Fruit fly (Drosophila melanogaster) whole organism, embryonic: ENCODE measurements around the gene Pex11c.

Experiments used
- C15 ChIP-seq: fragments of 200-800 bp; sonication (Bioruptor generic); IDR thresholded peaks from 3 replicates; pipeline ENCODE4 v1.3.6; 2022; ENCODE audit warnings: missing biosample characterization, missing genetic modification characterization
- CG10209 ChIP-seq: fragments of 200-800 bp; sonication (Bioruptor generic); optimal IDR thresholded peaks from 3 replicates; lab custom pipeline; 2017; ENCODE audit warnings: missing biosample characterization, mild to moderate bottlenecking, missing genetic modification characterization, missing genetic modification reagents
- CG10321 ChIP-seq: fragments of 200-800 bp; sonication (Bioruptor generic); IDR thresholded peaks from 2 replicates; pipeline ENCODE4 v1.3.6; 2022; ENCODE audit warnings: missing biosample characterization, missing genetic modification characterization
- CG11456 ChIP-seq: fragments of 200-800 bp; sonication (Bioruptor generic); IDR thresholded peaks from 3 replicates; pipeline ENCODE4 v1.3.6; 2022; ENCODE audit warnings: missing biosample characterization, missing genetic modification characterization
- CG12299 ChIP-seq: fragments of 200-800 bp; sonication (Bioruptor generic); optimal IDR thresholded peaks from 2 replicates; lab custom pipeline; 2018; ENCODE audit warnings: missing biosample characterization, mild to moderate bottlenecking, missing genetic modification characterization
- CG12769 ChIP-seq: fragments of 200-800 bp; sonication (Bioruptor generic); optimal IDR thresholded peaks from 2 replicates; lab custom pipeline; 2019; ENCODE audit warnings: missing biosample characterization, mild to moderate bottlenecking, missing genetic modification characterization, moderate library complexity
- CG13894 ChIP-seq: fragments of 200-800 bp; sonication (Bioruptor generic); optimal IDR thresholded peaks from 3 replicates; lab custom pipeline; 2018; ENCODE audit warnings: missing biosample characterization, mild to moderate bottlenecking, missing genetic modification characterization, moderate library complexity
- CG14965 ChIP-seq: fragments of 200-800 bp; sonication (Bioruptor generic); optimal IDR thresholded peaks from 2 replicates; lab custom pipeline; 2016; ENCODE audit warnings: missing biosample characterization, missing genetic modification characterization, borderline replicate concordance
- CG15073 ChIP-seq: fragments of 200-800 bp; sonication (Bioruptor generic); optimal IDR thresholded peaks from 2 replicates; lab custom pipeline; 2016; ENCODE audit warnings: missing biosample characterization, missing genetic modification characterization
- CG17186 ChIP-seq: fragments of 200-800 bp; sonication (Bioruptor generic); optimal IDR thresholded peaks from 3 replicates; lab custom pipeline; 2017; ENCODE audit warnings: missing biosample characterization, missing genetic modification reagents, missing genetic modification characterization
- CG17359 ChIP-seq: fragments of 200-800 bp; sonication (Bioruptor generic); optimal IDR thresholded peaks from 3 replicates; lab custom pipeline; 2018; ENCODE audit warnings: missing biosample characterization, mild to moderate bottlenecking, missing genetic modification characterization, moderate library complexity
- CG2129 ChIP-seq: fragments of 200-800 bp; sonication (Bioruptor generic); IDR thresholded peaks from 2 replicates; pipeline ENCODE4 v1.3.6; 2022; ENCODE audit warnings: missing biosample characterization, missing genetic modification characterization; ENCODE audit not compliant: partially characterized antibody
- CG30020 ChIP-seq: fragments of 200-800 bp; optimal IDR thresholded peaks from 2 replicates; lab custom pipeline; 2019; ENCODE audit warnings: missing biosample characterization, mild to moderate bottlenecking, missing genetic modification characterization, moderate library complexity
- CG30431 ChIP-seq: fragments of 200-800 bp; sonication (Bioruptor generic); optimal IDR thresholded peaks from 2 replicates; lab custom pipeline; 2017; ENCODE audit warnings: missing biosample characterization, missing genetic modification characterization
- CG31365 ChIP-seq: fragments of 200-800 bp; sonication (Bioruptor generic); optimal IDR thresholded peaks from 2 replicates; lab custom pipeline; 2018; ENCODE audit warnings: missing biosample characterization, mild to moderate bottlenecking, missing genetic modification characterization
- CG3995 ChIP-seq: fragments of 200-800 bp; sonication (Bioruptor generic); optimal IDR thresholded peaks from 3 replicates; lab custom pipeline; 2016; ENCODE audit warnings: missing biosample characterization, missing genetic modification characterization
- CG43689 ChIP-seq: fragments of 200-800 bp; sonication (Bioruptor generic); IDR thresholded peaks from 2 replicates; pipeline ENCODE4 v1.3.6; 2022; ENCODE audit warnings: missing biosample characterization, missing genetic modification characterization
- CG4617 ChIP-seq: fragments of 200-800 bp; sonication (Bioruptor generic); optimal IDR thresholded peaks from 3 replicates; lab custom pipeline; 2016; ENCODE audit warnings: missing biosample characterization, missing genetic modification characterization, borderline replicate concordance
- CG4854 ChIP-seq: fragments of 200-800 bp; sonication (Bioruptor generic); optimal IDR thresholded peaks from 2 replicates; lab custom pipeline; 2016; ENCODE audit warnings: missing biosample characterization, missing genetic modification characterization, inconsistent platforms
- CG5180 ChIP-seq: fragments of 200-800 bp; sonication (Bioruptor generic); optimal IDR thresholded peaks from 3 replicates; lab custom pipeline; 2017; ENCODE audit warnings: missing biosample characterization, missing genetic modification characterization, mild to moderate bottlenecking, moderate library complexity, missing genetic modification reagents
- CG5245 ChIP-seq: fragments of 200-800 bp; sonication (Bioruptor generic); optimal IDR thresholded peaks from 3 replicates; lab custom pipeline; 2016; ENCODE audit warnings: missing biosample characterization, missing genetic modification characterization
- CG5953 ChIP-seq: fragments of 200-800 bp; sonication (Bioruptor generic); IDR thresholded peaks from 2 replicates; pipeline ENCODE4 v1.3.6; 2022; ENCODE audit warnings: missing biosample characterization, missing genetic modification characterization
- CG6272 ChIP-seq: fragments of 200-800 bp; sonication (Bioruptor generic); IDR thresholded peaks from 2 replicates; pipeline ENCODE4 v1.3.6; 2022; ENCODE audit warnings: missing biosample characterization, missing genetic modification characterization
- CG6654 ChIP-seq: fragments of 200-800 bp; sonication (Bioruptor generic); optimal IDR thresholded peaks from 2 replicates; lab custom pipeline; 2017; ENCODE audit warnings: missing biosample characterization, mild to moderate bottlenecking, missing genetic modification characterization
- CG7372 ChIP-seq: fragments of 200-800 bp; sonication (Bioruptor generic); IDR thresholded peaks from 2 replicates; pipeline ENCODE4 v1.3.6; 2022; ENCODE audit warnings: missing biosample characterization, missing genetic modification characterization
- CG7556 ChIP-seq: fragments of 200-800 bp; sonication (Bioruptor generic); optimal IDR thresholded peaks from 2 replicates; lab custom pipeline; 2017; ENCODE audit warnings: missing biosample characterization, mild to moderate bottlenecking, missing genetic modification characterization
- CG8388 ChIP-seq: fragments of 200-800 bp; sonication (Bioruptor generic); optimal IDR thresholded peaks from 2 replicates; lab custom pipeline; 2019; ENCODE audit warnings: missing biosample characterization, mild to moderate bottlenecking, missing genetic modification characterization, moderate library complexity
- Gsc ChIP-seq: fragments of 200-800 bp; sonication (Bioruptor generic); IDR thresholded peaks from 2 replicates; pipeline ENCODE4 v1.3.6; 2022; ENCODE audit warnings: missing biosample characterization, missing genetic modification characterization
- HmgZ ChIP-seq: fragments of 200-800 bp; sonication (Bioruptor generic); optimal IDR thresholded peaks from 2 replicates; lab custom pipeline; 2018; ENCODE audit warnings: missing biosample characterization, mild to moderate bottlenecking, missing genetic modification characterization
- Jarid2 ChIP-seq: fragments of 200-800 bp; sonication (Bioruptor generic); optimal IDR thresholded peaks from 3 replicates; lab custom pipeline; 2017; ENCODE audit warnings: mild to moderate bottlenecking, missing biosample characterization, missing genetic modification reagents, missing genetic modification characterization
- Lhr ChIP-seq: fragments of 200-800 bp; sonication (Bioruptor generic); optimal IDR thresholded peaks from 3 replicates; lab custom pipeline; 2017; ENCODE audit warnings: mild to moderate bottlenecking, missing biosample characterization, missing genetic modification reagents, missing genetic modification characterization
- Lpt ChIP-seq: fragments of >200 bp; optimal IDR thresholded peaks from 2 replicates; lab custom pipeline; 2018; ENCODE audit warnings: missing biosample characterization, missing genetic modification characterization
- Nf-YC ChIP-seq: fragments of 200-800 bp; optimal IDR thresholded peaks from 3 replicates; lab custom pipeline; 2019; ENCODE audit warnings: missing biosample characterization, mild to moderate bottlenecking, missing genetic modification characterization, moderate library complexity
- Oli ChIP-seq: fragments of 200-800 bp; sonication (Bioruptor generic); optimal IDR thresholded peaks from 2 replicates; lab custom pipeline; 2018; ENCODE audit warnings: missing biosample characterization, mild to moderate bottlenecking, missing genetic modification characterization, moderate library complexity
- amos ChIP-seq: fragments of 200-800 bp; sonication (Bioruptor generic); IDR thresholded peaks from 2 replicates; pipeline ENCODE4 v1.3.6; 2022; ENCODE audit warnings: missing biosample characterization, missing genetic modification characterization; ENCODE audit not compliant: partially characterized antibody
- chn ChIP-seq: fragments of 200-800 bp; sonication (Bioruptor generic); optimal IDR thresholded peaks from 2 replicates; lab custom pipeline; 2016; ENCODE audit warnings: missing biosample characterization, missing genetic modification characterization
- danr ChIP-seq: fragments of 200-800 bp; sonication (Bioruptor generic); IDR thresholded peaks from 2 replicates; pipeline ENCODE4 v1.3.6; 2022; ENCODE audit warnings: missing biosample characterization, missing genetic modification characterization
- en ChIP-seq: fragments of 200-800 bp; sonication (Bioruptor generic); optimal IDR thresholded peaks from 2 replicates; lab custom pipeline; 2016; ENCODE audit warnings: missing biosample characterization, missing genetic modification characterization
- gcm2 ChIP-seq: fragments of 200-800 bp; sonication (Bioruptor generic); optimal IDR thresholded peaks from 2 replicates; lab custom pipeline; 2016; ENCODE audit warnings: missing biosample characterization, missing genetic modification characterization
- gro ChIP-seq: fragments of 200-800 bp; sonication (Bioruptor generic); optimal IDR thresholded peaks from 2 replicates; lab custom pipeline; 2016; ENCODE audit warnings: missing biosample characterization, missing genetic modification characterization
- hbn ChIP-seq: fragments of 200-800 bp; sonication (Bioruptor generic); IDR thresholded peaks from 2 replicates; pipeline ENCODE4 v1.3.6; 2022; ENCODE audit warnings: missing biosample characterization, missing genetic modification characterization; ENCODE audit not compliant: partially characterized antibody
- inv ChIP-seq: fragments of 200-800 bp; sonication (Bioruptor generic); IDR thresholded peaks from 2 replicates; pipeline ENCODE4 v1.3.6; 2022; ENCODE audit warnings: missing biosample characterization, missing genetic modification characterization; ENCODE audit not compliant: partially characterized antibody
- pho ChIP-seq: fragments of 200-800 bp; sonication (Bioruptor generic); optimal IDR thresholded peaks from 2 replicates; lab custom pipeline; 2016; ENCODE audit warnings: missing biosample characterization, missing genetic modification characterization
- slbo ChIP-seq: fragments of 200-800 bp; sonication (Bioruptor generic); IDR thresholded peaks from 2 replicates; pipeline ENCODE4 v1.3.6; 2022; ENCODE audit warnings: missing biosample characterization, missing genetic modification characterization
- sob ChIP-seq: fragments of 200-800 bp; sonication (Bioruptor generic); IDR thresholded peaks from 2 replicates; pipeline ENCODE4 v1.3.6; 2022; ENCODE audit warnings: missing biosample characterization, missing genetic modification characterization
- sug ChIP-seq: fragments of 200-800 bp; optimal IDR thresholded peaks from 2 replicates; lab custom pipeline; 2019; ENCODE audit warnings: missing biosample characterization, mild to moderate bottlenecking, missing genetic modification characterization, moderate library complexity
- unc-4 ChIP-seq: fragments of 200-800 bp; sonication (Bioruptor generic); IDR thresholded peaks from 2 replicates; pipeline ENCODE4 v1.3.6; 2022; ENCODE audit warnings: missing biosample characterization, missing genetic modification characterization; ENCODE audit not compliant: partially characterized antibody
- usp ChIP-seq: fragments of >200 bp; optimal IDR thresholded peaks from 2 replicates; lab custom pipeline; 2017; ENCODE audit warnings: missing biosample characterization, missing genetic modification characterization
- vnd ChIP-seq: fragments of 200-800 bp; sonication (Bioruptor generic); IDR thresholded peaks from 3 replicates; pipeline ENCODE4 v1.3.6; 2022; ENCODE audit warnings: missing biosample characterization, missing genetic modification characterization; ENCODE audit not compliant: partially characterized antibody

The Pex11c gene

DNA sequence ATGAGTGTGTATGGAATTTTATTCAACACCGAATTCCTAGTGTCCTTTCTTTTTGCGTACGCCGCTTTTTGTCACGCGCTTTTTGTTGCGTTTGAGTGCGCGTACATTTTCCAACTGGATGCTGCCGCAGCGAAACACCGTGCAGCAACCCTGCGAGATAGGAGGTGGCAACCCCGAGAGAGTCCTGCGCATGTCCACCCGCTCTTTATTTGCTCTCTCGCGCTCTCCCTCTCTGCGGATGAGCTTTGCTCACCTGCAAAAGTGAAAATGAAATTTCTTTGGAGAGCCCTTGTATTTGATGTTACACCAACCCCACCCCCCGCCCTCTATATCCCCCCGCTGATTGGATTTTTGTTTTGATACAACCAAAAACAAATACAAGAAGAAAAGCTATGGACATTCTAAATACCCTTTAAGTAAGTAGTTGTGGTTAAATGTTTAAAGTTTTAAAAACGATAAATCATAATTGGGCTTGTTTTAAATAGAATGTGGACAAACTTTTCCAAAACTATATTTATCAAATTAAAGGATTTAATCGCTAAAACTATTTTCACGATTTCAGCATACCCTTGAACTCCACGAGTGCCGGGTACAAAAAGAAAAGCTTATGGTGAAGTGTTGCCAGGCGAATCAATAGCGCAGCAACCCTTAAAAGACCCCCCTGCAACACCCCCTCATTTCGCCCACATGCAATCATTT, 18.1 kb upstream of the Pex11c start (continued):
- TF ChIP-seq C15 (GFP tag; lab: Robert Waterston, UW): no peak
- TF ChIP-seq chn (GFP tag; lab: Kevin White, UChicago): no peak
- peak; percentile 45; the same call in 1 of the 2 replicates for TF ChIP-seq CG7372 (GFP tag; lab: Robert Waterston, UW)
- no peak for TF ChIP-seq vnd (GFP tag; lab: Robert Waterston, UW)
- peak; percentile 58 for TF ChIP-seq CG8388
- TF ChIP-seq CG12299 (tag; lab: Kevin White, UChicago): peak; percentile 25
- TF ChIP-seq sob: peak; percentile 66
- peak; percentile 28 for TF ChIP-seq CG13894 (tag; lab: Kevin White, UChicago)
- TF ChIP-seq CG10209 (GFP tag; lab: Kevin White, UChicago): peak; percentile 52
- peak; percentile 20 for TF ChIP-seq CG5180 (GFP tag; lab: Kevin White, UChicago)
- peak; percentile 41; the same call in 1 of the 2 replicates for TF ChIP-seq danr (GFP tag; lab: Robert Waterston, UW)
- TF ChIP-seq CG7556 (GFP tag; lab: Kevin White, UChicago): peak; percentile 82
- TF ChIP-seq CG10321 (GFP tag; lab: Robert Waterston, UW): peak; percentile 29; the same call in 1 of the 2 replicates
- TF ChIP-seq unc-4: no peak
- TF ChIP-seq CG11456 (GFP tag; lab: Robert Waterston, UW): 0 out of 3 replicates have a peak, but pooled peaks have one; percentile 10
- no peak for TF ChIP-seq Nf-YC (tag; lab: Kevin White, UChicago)
- TF ChIP-seq CG17186: no peak
- no peak for TF ChIP-seq CG31365 (tag; lab: Kevin White, UChicago)
- TF ChIP-seq sug: no peak
- TF ChIP-seq gcm2: no peak
- TF ChIP-seq hbn (GFP tag; lab: Robert Waterston, UW): no peak
- no peak for TF ChIP-seq en (GFP tag; lab: Kevin White, UChicago)
- peak; percentile 36 for TF ChIP-seq CG5245 (GFP tag; lab: Kevin White, UChicago)
- no peak for TF ChIP-seq HmgZ (tag; lab: Kevin White, UChicago)
- no peak for TF ChIP-seq CG12769 (tag; lab: Kevin White, UChicago)
- TF ChIP-seq Gsc (GFP tag; lab: Robert Waterston, UW): 0 out of 2 replicates have a peak, but pooled peaks have one; percentile 19
- peak; percentile 52 for TF ChIP-seq pho
- TF ChIP-seq CG4854 (GFP tag; lab: Kevin White, UChicago): peak; percentile 15
- no peak for TF ChIP-seq Jarid2 (GFP tag; lab: Kevin White, UChicago)
- no peak for TF ChIP-seq CG2129
- TF ChIP-seq CG30020 (tag; lab: Kevin White, UChicago): no peak
- TF ChIP-seq CG30431 (GFP tag; lab: Kevin White, UChicago): no peak
- peak; percentile 77 for TF ChIP-seq slbo (GFP tag; lab: Robert Waterston, UW)
- no peak for TF ChIP-seq CG3995 (GFP tag; lab: Kevin White, UChicago)
- TF ChIP-seq Lhr (GFP tag; lab: Kevin White, UChicago): no peak
- TF ChIP-seq amos (GFP tag; lab: Robert Waterston, UW): no peak
- peak; percentile 87 for TF ChIP-seq CG17359 (tag; lab: Kevin White, UChicago)
- no peak for TF ChIP-seq inv (GFP tag; lab: Robert Waterston, UW)
- no peak for TF ChIP-seq CG5953 (GFP tag; lab: Robert Waterston, UW)
- no peak for TF ChIP-seq CG15073
- peak; percentile 64 for TF ChIP-seq CG6272 (GFP tag; lab: Robert Waterston, UW)
- TF ChIP-seq gro (GFP tag; lab: Kevin White, UChicago): peak; percentile 19
- peak; percentile 36 for TF ChIP-seq CG6654 (GFP tag; lab: Kevin White, UChicago)
- no peak for TF ChIP-seq CG4617 (GFP tag; lab: Kevin White, UChicago)
- TF ChIP-seq CG43689 (GFP tag; lab: Robert Waterston, UW): peak; percentile 20; the same call in 1 of the 2 replicates
- TF ChIP-seq Oli (tag; lab: Kevin White, UChicago): peak; percentile 49
- TF ChIP-seq usp: no peak
- TF ChIP-seq CG14965 (GFP tag; lab: Kevin White, UChicago): no peak
- TF ChIP-seq Lpt (GFP tag; lab: Kevin White, UChicago): no peak
